Worm (Caenorhabditis elegans) whole organism, L3 larva: ENCODE results near the gene unc-132.

Experiments used
- elt-3 ChIP-seq, 3 experiments: fragments of 150-350 bp in 1 of 3; sonication (generic microtip) in 2 of 3; optimal IDR thresholded peaks; 2 replicates in 2 of 3; 4 replicates in 1 of 3; lab custom pipeline; 2014 to 2017; ENCODE audit warnings: missing biosample characterization in 3 of 3, missing genetic modification characterization in 3 of 3
- fkh-10 ChIP-seq: sonication (generic microtip); optimal IDR thresholded peaks from 2 replicates; lab custom pipeline; 2017; ENCODE audit warnings: missing biosample characterization, missing genetic modification reagents, missing genetic modification characterization
- nhr-11 ChIP-seq: fragments of 150-350 bp; optimal IDR thresholded peaks from 2 replicates; lab custom pipeline; 2014; ENCODE audit warnings: missing biosample characterization, missing genetic modification characterization
- nhr-237 ChIP-seq: fragments of 150-350 bp; optimal IDR thresholded peaks from 2 replicates; lab custom pipeline; 2014; ENCODE audit warnings: missing biosample characterization, missing genetic modification characterization
- pha-4 ChIP-seq: fragments of 150-350 bp; optimal IDR thresholded peaks from 2 replicates; lab custom pipeline; 2014; ENCODE audit warnings: missing biosample characterization, missing genetic modification reagents, missing genetic modification characterization
- pqm-1 ChIP-seq: fragments of 150-350 bp; optimal IDR thresholded peaks from 2 replicates; lab custom pipeline; 2017; ENCODE audit warnings: missing biosample characterization, missing genetic modification characterization, inconsistent platforms
- snpc-4 ChIP-seq: fragments of 150-350 bp; optimal IDR thresholded peaks from 2 replicates; lab custom pipeline; 2014; ENCODE audit warnings: missing biosample characterization, missing genetic modification characterization
- tbx-2 ChIP-seq: sonication (generic microtip); optimal IDR thresholded peaks from 2 replicates; lab custom pipeline; 2016; ENCODE audit warnings: mild to moderate bottlenecking, missing genetic modification characterization, missing compliant biosample characterization
- unc-62 ChIP-seq: fragments of 150-350 bp; sonication (generic microtip); optimal IDR thresholded peaks from 4 replicates; lab custom pipeline; 2014; ENCODE audit warnings: missing biosample characterization, missing genetic modification reagents, missing genetic modification characterization

ce11 chrV:3743172-3743626, 56.3 kb downstream of the unc-132 start, which contains the start of gene mtm-9:
- TF ChIP-seq elt-3 (tag; optimal IDR thresholded peaks at IDR 0.05; lab: Kevin White, UChicago) (no peak), fkh-10 (GFP tag; lab: Kevin White, UChicago) (no peak), nhr-237 (tag; lab: Kevin White, UChicago) (no peak), pqm-1 (no peak), nhr-11 (tag; lab: Kevin White, UChicago) (no peak), unc-62 (no peak), tbx-2 (tag; lab: Kevin White, UChicago) (no peak), pha-4 (tag; lab: Kevin White, UChicago) (peak; percentile 75), snpc-4 (peak; percentile 33)
